Fruit fly (Drosophila melanogaster): Measurements from ENCODE around the gene CG32572.

CG32572 gene

DNA sequence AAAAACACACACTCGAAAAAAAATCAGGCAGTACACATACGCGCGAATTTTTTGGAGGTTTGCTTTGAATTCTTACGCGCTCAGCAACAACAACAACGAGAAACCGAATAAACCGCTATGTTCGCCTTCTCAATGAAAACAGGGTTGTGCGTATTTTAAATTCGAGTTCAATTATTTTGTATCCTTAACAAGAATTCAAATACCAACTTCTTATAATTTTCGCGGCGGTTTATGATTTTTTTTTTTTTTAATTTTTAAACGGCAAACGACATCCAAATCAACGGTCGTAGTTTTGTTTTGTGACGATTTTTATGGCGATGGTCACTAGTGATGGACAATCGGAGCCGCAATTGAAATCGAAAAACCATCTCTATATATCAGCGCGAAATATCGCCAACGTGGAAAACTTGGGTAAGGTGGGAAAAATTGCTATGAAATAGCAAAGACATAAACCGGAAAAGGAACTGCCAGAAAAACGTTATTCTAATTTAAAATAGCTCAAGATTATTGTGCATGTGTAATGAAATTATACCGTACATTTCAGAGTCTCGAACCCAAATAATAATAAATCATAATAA is 30.7 kb downstream of the CG32572 start, which contains the start of gene goe (continued):
- TF ChIP-seq Dp (GFP tag; optimal IDR thresholded peaks at IDR 0.05): peak; percentile 73
- TF ChIP-seq ac (GFP tag; optimal IDR thresholded peaks at IDR 0.05): peak; percentile 36
- peak; percentile 37 for TF ChIP-seq CG14965 (GFP tag; optimal IDR thresholded peaks at IDR 0.05; ENCODE audit: borderline replicate concordance)
- peak; percentile 82 to 91 for TF ChIP-seq dpn (GFP tag; optimal IDR thresholded peaks at IDR 0.05)
- peak; percentile 73; the same call in 2 of the 3 replicates for TF ChIP-seq otp (GFP tag; IDR thresholded peaks at IDR 0.05)
- TF ChIP-seq CG16779 (GFP tag; IDR thresholded peaks at IDR 0.05): peak; percentile 74; the same call in 1 of the 2 replicates
- TF ChIP-seq Mrtf (GFP tag; IDR thresholded peaks at IDR 0.05): peak; percentile 74
- no peak for TF ChIP-seq CG11696 (GFP tag; IDR thresholded peaks at IDR 0.05)
- TF ChIP-seq CG13424 (tag; optimal IDR thresholded peaks at IDR 0.05): peak; percentile 66
- TF ChIP-seq lab (GFP tag; optimal IDR thresholded peaks at IDR 0.05): peak; percentile 84
- TF ChIP-seq CG4360 (GFP tag; IDR thresholded peaks at IDR 0.05): peak; percentile 74
- TF ChIP-seq CG14050 (GFP tag; IDR thresholded peaks at IDR 0.05): peak; percentile 65
- peak; percentile 39; the same call in 1 of the 2 replicates for TF ChIP-seq Awh (GFP tag; IDR thresholded peaks at IDR 0.05)
- no peak for TF ChIP-seq lov (optimal IDR thresholded peaks at IDR 0.05)
- peak; percentile 84; the same call in 2 of the 3 replicates for TF ChIP-seq lov (GFP tag; IDR thresholded peaks at IDR 0.05)
- TF ChIP-seq CG43689 (GFP tag; IDR thresholded peaks at IDR 0.05): peak; percentile 74
- TF ChIP-seq CG4854 (GFP tag; optimal IDR thresholded peaks at IDR 0.05): peak; percentile 45
- TF ChIP-seq Atf-2 (GFP tag; optimal IDR thresholded peaks at IDR 0.05): peak; percentile 76
- peak; percentile 76 for TF ChIP-seq CG6765 (GFP tag; optimal IDR thresholded peaks at IDR 0.05)
- TF ChIP-seq Gug (GFP tag; IDR thresholded peaks at IDR 0.05): peak; percentile 81
- TF ChIP-seq CG9215 (GFP tag; IDR thresholded peaks at IDR 0.05): peak; percentile 75
- TF ChIP-seq CG1233 (GFP tag; optimal IDR thresholded peaks at IDR 0.05): peak; percentile 76
- TF ChIP-seq CG13624 (GFP tag; optimal IDR thresholded peaks at IDR 0.05): peak; percentile 92
- peak in 1 of 2 experiments; percentile 44 for TF ChIP-seq crp (GFP tag; optimal IDR thresholded peaks at IDR 0.05)
- peak; percentile 29 for TF ChIP-seq Sox100B (GFP tag; optimal IDR thresholded peaks at IDR 0.05)
- peak; percentile 68 for TF ChIP-seq dmrt11E (tag; optimal IDR thresholded peaks at IDR 0.05)
- TF ChIP-seq CG12071 (GFP tag; optimal IDR thresholded peaks at IDR 0.05): peak; percentile 44
- TF ChIP-seq HLH54F (GFP tag; optimal IDR thresholded peaks at IDR 0.05): peak; percentile 83
- TF ChIP-seq Dbx (GFP tag; IDR thresholded peaks at IDR 0.05): peak; percentile 90
- peak; percentile 75 for TF ChIP-seq phol (tag; optimal IDR thresholded peaks at IDR 0.05)
- peak; percentile 49 for TF ChIP-seq Jarid2 (GFP tag; optimal IDR thresholded peaks at IDR 0.05)
- peak; percentile 62 for TF ChIP-seq CG15011 (GFP tag; optimal IDR thresholded peaks at IDR 0.05)
- TF ChIP-seq CG12391 (tag; optimal IDR thresholded peaks at IDR 0.05): peak; percentile 86
- peak; percentile 40 for TF ChIP-seq Adf1 (GFP tag; IDR thresholded peaks at IDR 0.05)
- TF ChIP-seq CG1603 (tag; optimal IDR thresholded peaks at IDR 0.05): peak; percentile 82
- peak; percentile 59 for TF ChIP-seq HHEX (GFP tag; optimal IDR thresholded peaks at IDR 0.05)
- TF ChIP-seq CG2889 (GFP tag; IDR thresholded peaks at IDR 0.05): no peak
- TF ChIP-seq ap (GFP tag; IDR thresholded peaks at IDR 0.05): peak; percentile 67
- peak; percentile 59 for TF ChIP-seq ash1 (GFP tag; optimal IDR thresholded peaks at IDR 0.05)
- peak; percentile 79 for TF ChIP-seq PHDP (tag; optimal IDR thresholded peaks at IDR 0.05)
- peak; percentile 63 for TF ChIP-seq twi (tag; optimal IDR thresholded peaks at IDR 0.05)
- no peak for TF ChIP-seq CG1832 (GFP tag; optimal IDR thresholded peaks at IDR 0.05)
- TF ChIP-seq CG11093 (GFP tag; IDR thresholded peaks at IDR 0.05): peak; percentile 49; the same call in 2 of the 3 replicates
- peak; percentile 76 for TF ChIP-seq Aef1 (GFP tag; IDR thresholded peaks at IDR 0.05)
- peak; percentile 38; the same call in 1 of the 2 replicates for TF ChIP-seq Taf1 (GFP tag; IDR thresholded peaks at IDR 0.05)
- TF ChIP-seq CG5245 (GFP tag; optimal IDR thresholded peaks at IDR 0.05): peak; percentile 33
- peak in 1 of 3 experiments; percentile 28 for TF ChIP-seq lola (GFP tag; optimal IDR thresholded peaks at IDR 0.05)
- 0 out of 3 replicates have a peak, but pooled peaks have one; percentile 28 for TF ChIP-seq CG3726 (GFP tag; IDR thresholded peaks at IDR 0.05)
- TF ChIP-seq Vsx1 (GFP tag; optimal IDR thresholded peaks at IDR 0.05): peak; percentile 80
